Worm (Caenorhabditis elegans): ENCODE data around the gene arx-6.
A peak's percentile ranks its signal among the peaks of the same experiment; 100 is the strongest.
"Not testable (repeated sequence)": the region's sequence is repeated elsewhere in the genome, so short reads cannot be mapped to it uniquely, and the experiment has no call there.

- TF ChIP-seq lsy-2 (tag; optimal IDR thresholded peaks at IDR 0.05) (peak in 1 of 2 experiments; percentile 18), grh-1 (GFP tag; IDR thresholded peaks at IDR 0.05) (peak; percentile 51), dpl-1 (GFP tag; optimal IDR thresholded peaks at IDR 0.05) (peak in 1 of 3 experiments; percentile 11)
- not testable (repeated sequence) for TF ChIP-seq egl-27 (tag; optimal IDR thresholded peaks at IDR 0.05); vab-15 (tag; optimal IDR thresholded peaks at IDR 0.05); pqm-1 (tag; optimal IDR thresholded peaks at IDR 0.05); lin-39 (tag; optimal IDR thresholded peaks at IDR 0.05); lin-13 (GFP tag; optimal IDR thresholded peaks at IDR 0.05); C16A3.4 (tag; optimal IDR thresholded peaks at IDR 0.05); tlp-1 (tag; optimal IDR thresholded peaks at IDR 0.05); lin-14 (GFP tag; optimal IDR thresholded peaks at IDR 0.05); ces-1 (GFP tag; optimal IDR thresholded peaks at IDR 0.05)
Measured at ce11 chrIII:4922020-4922419, 43.6 kb downstream of the arx-6 start, which contains the start of gene mmab-1.

All from whole organism, L1 larva.